Fruit fly (Drosophila melanogaster): ENCODE measurements around the gene CG4360.

The CG4360 gene

DNA sequence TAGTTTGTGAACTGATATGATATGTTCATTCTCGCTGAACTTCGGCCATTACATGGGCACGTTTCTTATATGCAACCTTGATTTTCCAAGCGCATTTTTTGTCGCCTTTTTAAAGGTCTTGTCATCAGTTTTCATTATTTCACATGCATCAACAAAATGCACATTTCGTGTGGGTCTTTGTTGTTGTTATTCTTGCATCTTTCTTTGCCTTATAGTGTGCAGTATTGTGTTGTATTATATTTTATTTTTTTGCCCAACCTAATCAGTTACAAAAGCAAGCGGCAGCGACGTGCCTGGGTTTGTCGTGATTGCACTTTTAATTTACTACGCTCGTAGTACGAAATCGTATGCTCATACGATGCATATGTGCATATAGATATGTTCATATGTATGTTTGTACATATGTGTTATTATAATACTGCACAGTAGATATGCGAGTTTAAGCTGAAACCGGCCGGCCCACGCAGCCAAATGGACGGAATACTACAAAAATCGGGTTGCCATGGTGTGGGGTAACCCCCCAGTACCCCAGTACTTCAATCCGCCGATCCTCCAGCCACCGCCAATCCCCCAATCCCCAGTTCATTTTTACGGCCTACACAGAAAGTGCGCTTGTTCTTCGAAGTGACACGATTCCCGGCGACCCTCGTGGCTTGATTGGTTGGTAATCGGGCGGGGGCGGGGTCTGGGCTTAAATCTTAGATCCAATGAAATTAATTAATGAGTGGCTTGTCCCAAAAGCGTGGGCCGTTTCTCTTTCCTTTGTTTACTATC, 53.1 kb downstream of the CG4360 start:
- no peak for TF ChIP-seq CG8478 (optimal IDR thresholded peaks at IDR 0.05)
- TF ChIP-seq psq (optimal IDR thresholded peaks at IDR 0.05): no peak
- TF ChIP-seq pan (optimal IDR thresholded peaks at IDR 0.05): no peak
- no peak for TF ChIP-seq EcR (GFP tag; optimal IDR thresholded peaks at IDR 0.05)
- no peak for TF ChIP-seq usp (GFP tag; optimal IDR thresholded peaks at IDR 0.05)
- no peak for TF ChIP-seq Dll (optimal IDR thresholded peaks at IDR 0.05)
